Fruit fly (Drosophila melanogaster): Measurements from ENCODE around the gene Sfmbt.
A peak's percentile ranks its signal among the peaks of the same experiment; 100 is the strongest.

The Sfmbt gene

dm6 chr2L:13205256-13205655, 28.7 kb upstream of the Sfmbt start (continued):
- TF ChIP-seq sc (optimal IDR thresholded peaks at IDR 0.05) = no peak
- no peak for TF ChIP-seq sc (GFP tag; optimal IDR thresholded peaks at IDR 0.05)
- TF ChIP-seq CG9215 (GFP tag; IDR thresholded peaks at IDR 0.05) = no peak
- TF ChIP-seq CG11696 (GFP tag; IDR thresholded peaks at IDR 0.05) = no peak
- TF ChIP-seq CG11695 (GFP tag; IDR thresholded peaks at IDR 0.05) = no peak
- TF ChIP-seq CG10431 (GFP tag; optimal IDR thresholded peaks at IDR 0.05) = no peak
- TF ChIP-seq Lhr (GFP tag; optimal IDR thresholded peaks at IDR 0.05) = no peak
- TF ChIP-seq CG6791 (GFP tag; IDR thresholded peaks at IDR 0.05; ENCODE audit: partially characterized antibody) = no peak
- no peak for TF ChIP-seq CTCF (GFP tag; optimal IDR thresholded peaks at IDR 0.05)
- TF ChIP-seq kah (GFP tag; optimal IDR thresholded peaks at IDR 0.05) = peak; percentile 26
- TF ChIP-seq Fer3 (tag; optimal IDR thresholded peaks at IDR 0.05) = no peak
- TF ChIP-seq so (GFP tag; IDR thresholded peaks at IDR 0.05) = peak; percentile 51; the same call in 1 of the 3 replicates
- TF ChIP-seq z (GFP tag; IDR thresholded peaks at IDR 0.05) = no peak
- 0 out of 2 replicates have a peak, but pooled peaks have one; percentile 20 for TF ChIP-seq rib (GFP tag; IDR thresholded peaks at IDR 0.05)
- TF ChIP-seq CG6654 (GFP tag; optimal IDR thresholded peaks at IDR 0.05) = no peak
- TF ChIP-seq HLH3B (GFP tag; IDR thresholded peaks at IDR 0.05) = peak; percentile 30; the same call in 1 of the 2 replicates
- TF ChIP-seq Xbp1 (GFP tag; optimal IDR thresholded peaks at IDR 0.05) = peak; percentile 47
- peak; percentile 93 for TF ChIP-seq CG13894 (tag; optimal IDR thresholded peaks at IDR 0.05)
- TF ChIP-seq CG7786 (GFP tag; optimal IDR thresholded peaks at IDR 0.05) = peak; percentile 6
- TF ChIP-seq pan (optimal IDR thresholded peaks at IDR 0.05) = no peak
- no peak for TF ChIP-seq pan (GFP tag; optimal IDR thresholded peaks at IDR 0.05 in 1 of 2, IDR thresholded peaks at IDR 0.05 in 1 of 2)
- peak; percentile 52 for TF ChIP-seq CG15514 (GFP tag; optimal IDR thresholded peaks at IDR 0.05)
- peak; percentile 8 for TF ChIP-seq dm (GFP tag; optimal IDR thresholded peaks at IDR 0.05)
- peak; percentile 92 for TF ChIP-seq ewg (GFP tag; optimal IDR thresholded peaks at IDR 0.05)
- no peak for TF ChIP-seq ato (GFP tag; IDR thresholded peaks at IDR 0.05; ENCODE audit: partially characterized antibody)
- no peak for TF ChIP-seq eve (GFP tag; optimal IDR thresholded peaks at IDR 0.05)
- TF ChIP-seq seq (GFP tag; IDR thresholded peaks at IDR 0.05) = no peak
- no peak for TF ChIP-seq CG4820 (GFP tag; optimal IDR thresholded peaks at IDR 0.05)
- TF ChIP-seq tgo (GFP tag; IDR thresholded peaks at IDR 0.05) = no peak
- TF ChIP-seq CG9797 (GFP tag; optimal IDR thresholded peaks at IDR 0.05) = no peak
- TF ChIP-seq CG18262 (tag; optimal IDR thresholded peaks at IDR 0.05) = no peak
- peak; percentile 29 for TF ChIP-seq CG13424 (tag; optimal IDR thresholded peaks at IDR 0.05)
- no peak for TF ChIP-seq row (GFP tag; IDR thresholded peaks at IDR 0.05)
- TF ChIP-seq gro (GFP tag; optimal IDR thresholded peaks at IDR 0.05) = no peak
- TF ChIP-seq CG16815 (GFP tag; optimal IDR thresholded peaks at IDR 0.05) = no peak
- TF ChIP-seq NFAT (GFP tag; IDR thresholded peaks at IDR 0.05) = no peak
- TF ChIP-seq br (optimal IDR thresholded peaks at IDR 0.05) = no peak
- no peak for TF ChIP-seq CG30431 (GFP tag; optimal IDR thresholded peaks at IDR 0.05)
- peak; percentile 6 for TF ChIP-seq odd (GFP tag; optimal IDR thresholded peaks at IDR 0.05)
- TF ChIP-seq gcm (GFP tag; optimal IDR thresholded peaks at IDR 0.05) = peak; percentile 76
- TF ChIP-seq CG9437 (GFP tag; optimal IDR thresholded peaks at IDR 0.05) = no peak
- TF ChIP-seq Poxn (GFP tag; IDR thresholded peaks at IDR 0.05) = no peak
- no peak for TF ChIP-seq emc (GFP tag; optimal IDR thresholded peaks at IDR 0.05)
- peak; percentile 14 for TF ChIP-seq nerfin-1 (tag; optimal IDR thresholded peaks at IDR 0.05)
- TF ChIP-seq CG4328 (GFP tag; optimal IDR thresholded peaks at IDR 0.05) = peak; percentile 57
- no peak for TF ChIP-seq Rx (GFP tag; IDR thresholded peaks at IDR 0.05)
- peak in 1 of 2 experiments; percentile 46 for TF ChIP-seq Pdp1 (GFP tag; optimal IDR thresholded peaks at IDR 0.05)
- peak; percentile 46 for TF ChIP-seq twi (tag; optimal IDR thresholded peaks at IDR 0.05)
- peak; percentile 45; the same call in 1 of the 2 replicates for TF ChIP-seq Drgx (GFP tag; IDR thresholded peaks at IDR 0.05)
- no peak for TF ChIP-seq Dref (GFP tag; IDR thresholded peaks at IDR 0.05)
- peak; percentile 18 for TF ChIP-seq Usf (GFP tag; optimal IDR thresholded peaks at IDR 0.05)
- TF ChIP-seq CG32532 (GFP tag; IDR thresholded peaks at IDR 0.05) = peak; percentile 43; the same call in 1 of the 2 replicates
- TF ChIP-seq Dp (GFP tag; optimal IDR thresholded peaks at IDR 0.05) = no peak
